Fruit fly (Drosophila melanogaster): ENCODE data around the gene dos.

The dos gene

DNA sequence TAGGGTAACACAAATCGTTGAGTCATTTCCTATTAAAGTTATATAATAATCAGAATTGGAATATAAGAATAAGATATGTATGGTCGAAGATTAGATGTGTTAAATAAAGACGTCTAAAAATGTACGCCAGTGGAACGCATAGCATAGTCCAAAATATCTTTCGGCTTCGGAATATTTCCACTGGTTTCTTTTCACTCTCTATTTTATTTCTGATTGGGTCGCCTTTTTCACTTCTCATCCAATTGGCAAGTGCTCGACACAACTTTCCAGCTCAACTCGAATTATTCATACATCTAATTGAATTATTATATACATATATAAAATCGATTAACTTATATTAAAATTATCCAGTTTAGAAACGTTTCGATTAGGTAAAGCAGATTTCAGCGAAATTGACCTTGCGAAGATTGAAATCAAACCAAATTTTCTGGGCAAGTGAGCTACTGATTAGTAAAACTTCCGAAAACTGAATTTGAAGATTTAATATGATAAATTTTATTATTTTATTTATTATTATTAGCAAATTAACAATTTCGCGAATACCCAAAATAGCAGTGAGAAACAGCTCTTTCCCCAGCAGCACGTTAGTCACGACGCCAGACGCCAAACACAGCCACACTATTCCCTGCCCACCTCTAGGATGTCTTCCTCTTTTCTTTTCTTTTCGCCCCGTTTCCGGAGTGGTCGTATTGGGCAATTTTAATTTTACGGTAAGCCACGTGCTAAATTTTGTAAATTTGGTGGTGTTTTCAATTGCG is 2.2 kb upstream of the dos start, which contains the start of gene RpL8 (continued):
- TF ChIP-seq pzg (GFP tag; optimal IDR thresholded peaks at IDR 0.05) (peak; percentile 75), CG11504 (tag; optimal IDR thresholded peaks at IDR 0.05) (peak; percentile 65), Hr39 (optimal IDR thresholded peaks at IDR 0.05) (no peak), CG18262 (tag; optimal IDR thresholded peaks at IDR 0.05) (peak; percentile 59), stwl (tag; optimal IDR thresholded peaks at IDR 0.05) (peak; percentile 30), ac (GFP tag; optimal IDR thresholded peaks at IDR 0.05) (peak; percentile 58), CG31441 (GFP tag; IDR thresholded peaks at IDR 0.05) (peak; percentile 68), Asciz (GFP tag; optimal IDR thresholded peaks at IDR 0.05) (peak; percentile 82), CG15073 (GFP tag; optimal IDR thresholded peaks at IDR 0.05) (no peak), Hr51 (GFP tag; optimal IDR thresholded peaks at IDR 0.05) (peak; percentile 65 to 81), CG10267 (tag; optimal IDR thresholded peaks at IDR 0.05) (peak; percentile 68), dysf (GFP tag; IDR thresholded peaks at IDR 0.05) (peak; percentile 82), CG14050 (GFP tag; IDR thresholded peaks at IDR 0.05) (peak; percentile 78), CG17568 (GFP tag; optimal IDR thresholded peaks at IDR 0.05) (peak; percentile 91), lov (optimal IDR thresholded peaks at IDR 0.05) (no peak), lov (GFP tag; IDR thresholded peaks at IDR 0.05) (peak; percentile 95), CG7745 (tag; optimal IDR thresholded peaks at IDR 0.05) (peak; percentile 39), nerfin-2 (GFP tag; IDR thresholded peaks at IDR 0.05; ENCODE audit: partially characterized antibody) (no peak), phol (tag; optimal IDR thresholded peaks at IDR 0.05) (peak; percentile 76), CG10462 (GFP tag; optimal IDR thresholded peaks at IDR 0.05) (peak; percentile 40), eyg (GFP tag; optimal IDR thresholded peaks at IDR 0.05) (peak; percentile 79), CG10321 (GFP tag; IDR thresholded peaks at IDR 0.05) (peak; percentile 63), Fer2 (tag; optimal IDR thresholded peaks at IDR 0.05) (peak; percentile 55), vnd (GFP tag; IDR thresholded peaks at IDR 0.05; ENCODE audit: partially characterized antibody) (peak; percentile 49; the same call in 2 of the 3 replicates), en (GFP tag; optimal IDR thresholded peaks at IDR 0.05) (peak; percentile 54), crp (GFP tag; optimal IDR thresholded peaks at IDR 0.05) (peak in 1 of 2 experiments; percentile 34), CG15696 (tag; optimal IDR thresholded peaks at IDR 0.05) (peak; percentile 45), dmrt11E (tag; optimal IDR thresholded peaks at IDR 0.05) (peak; percentile 64), CG8478 (optimal IDR thresholded peaks at IDR 0.05) (no peak), Blimp-1 (GFP tag; optimal IDR thresholded peaks at IDR 0.05) (peak; percentile 41), CG34422 (GFP tag; IDR thresholded peaks at IDR 0.05) (peak; percentile 87), ATbp (GFP tag; optimal IDR thresholded peaks at IDR 0.05) (peak; percentile 86), fd3F (GFP tag; optimal IDR thresholded peaks at IDR 0.05) (peak; percentile 60), CG14667 (GFP tag; IDR thresholded peaks at IDR 0.05) (peak; percentile 62), slp2 (GFP tag; optimal IDR thresholded peaks at IDR 0.05) (peak; percentile 79), CkIIα-i1 (GFP tag; IDR thresholded peaks at IDR 0.05) (no peak), twi (tag; optimal IDR thresholded peaks at IDR 0.05) (peak; percentile 30), CG4360 (GFP tag; IDR thresholded peaks at IDR 0.05) (peak; percentile 52; the same call in 1 of the 2 replicates), chn (GFP tag; optimal IDR thresholded peaks at IDR 0.05) (peak; percentile 47), ems (GFP tag; optimal IDR thresholded peaks at IDR 0.05) (peak; percentile 62), CG16779 (GFP tag; IDR thresholded peaks at IDR 0.05) (peak; percentile 75), CG7357 (GFP tag; IDR thresholded peaks at IDR 0.05) (peak; percentile 94), YL-1 (GFP tag; optimal IDR thresholded peaks at IDR 0.05) (peak; percentile 98), CG17361 (GFP tag; IDR thresholded peaks at IDR 0.05) (peak; percentile 66; the same call in 2 of the 3 replicates), btn (GFP tag; optimal IDR thresholded peaks at IDR 0.05) (peak; percentile 83), GATAe (GFP tag; conservative IDR thresholded peaks at IDR 0.05) (0 out of 2 replicates have a peak, but pooled peaks have one; percentile 10), Hand (GFP tag; optimal IDR thresholded peaks at IDR 0.05) (peak; percentile 70), hb (GFP tag; IDR thresholded peaks at IDR 0.05; ENCODE audit: partially characterized antibody) (no peak), danr (GFP tag; IDR thresholded peaks at IDR 0.05) (no peak)
